Fruit fly (Drosophila melanogaster): ENCODE measurements around the gene Sarm.

DNA sequence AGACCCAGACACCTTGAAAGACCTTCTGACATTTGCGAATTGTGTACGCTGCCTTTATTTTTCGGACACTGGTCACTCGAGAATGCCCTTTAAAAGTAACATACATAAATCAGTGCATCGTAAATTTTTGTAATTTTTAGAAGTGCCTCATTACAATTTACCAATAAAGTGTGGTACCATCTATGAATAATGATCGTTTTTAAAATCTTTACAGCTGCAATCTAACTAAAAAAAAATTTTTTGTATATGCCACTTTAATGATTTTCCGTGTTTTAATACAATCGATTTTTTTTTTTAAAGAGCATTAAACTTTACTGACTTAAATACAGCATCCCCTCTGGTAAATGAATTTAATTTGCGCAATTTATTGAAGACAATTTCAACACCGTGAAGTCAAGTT lies 93.4 kb downstream of the Sarm start:
- TF ChIP-seq CG13775 (GFP tag; optimal IDR thresholded peaks at IDR 0.05): no peak
- TF ChIP-seq CG1647 (GFP tag; optimal IDR thresholded peaks at IDR 0.05): no peak
- TF ChIP-seq CG3065 (GFP tag; optimal IDR thresholded peaks at IDR 0.05): no peak

Measured in whole organism, embryonic.